Worm (Caenorhabditis elegans) whole organism, L2 larva: Measurements from ENCODE around the gene alx-1.

Source experiments
- C34F6.9 ChIP-seq: fragments of 150-350 bp; optimal IDR thresholded peaks from 2 replicates; lab custom pipeline; 2014; ENCODE audit warnings: missing biosample characterization, missing genetic modification characterization
- F13H6.1 ChIP-seq: sonication (generic microtip); optimal IDR thresholded peaks from 2 replicates; lab custom pipeline; 2016; ENCODE audit warnings: missing genetic modification characterization, missing compliant biosample characterization
- Y55F3AM.14 ChIP-seq: fragments of 200-800 bp; sonication (Bioruptor generic); optimal IDR thresholded peaks from 2 replicates; lab custom pipeline; 2018; ENCODE audit warnings: mild to moderate bottlenecking, missing genetic modification characterization, missing compliant biosample characterization
- ZK546.5 ChIP-seq: sonication (generic microtip); optimal IDR thresholded peaks from 2 replicates; lab custom pipeline; 2017; ENCODE audit warnings: missing biosample characterization, missing genetic modification characterization
- aly-2 ChIP-seq: fragments of 150-350 bp; optimal IDR thresholded peaks from 2 replicates; lab custom pipeline; 2014; ENCODE audit warnings: missing biosample characterization, missing genetic modification characterization
- ama-1 ChIP-seq: fragments of 150-350 bp; optimal IDR thresholded peaks from 2 replicates; lab custom pipeline; 2018; ENCODE audit warnings: inconsistent platforms
- blmp-1 ChIP-seq: sonication (generic microtip); optimal IDR thresholded peaks from 2 replicates; lab custom pipeline; 2017; ENCODE audit warnings: missing genetic modification characterization, mild to moderate bottlenecking, missing compliant biosample characterization, antibody characterized with exemption, moderate library complexity; ENCODE audit not compliant: insufficient read depth
- ceh-16 ChIP-seq: fragments of 150-350 bp; optimal IDR thresholded peaks from 2 replicates; lab custom pipeline; 2014; ENCODE audit warnings: missing biosample characterization, missing genetic modification characterization
- ceh-82 ChIP-seq: fragments of 150-350 bp; optimal IDR thresholded peaks from 2 replicates; lab custom pipeline; 2014; ENCODE audit warnings: missing biosample characterization, missing genetic modification characterization
- elt-1 ChIP-seq: fragments of 150-350 bp; optimal IDR thresholded peaks from 2 replicates; lab custom pipeline; 2014; ENCODE audit warnings: missing biosample characterization, missing genetic modification characterization
- fos-1 ChIP-seq: fragments of 150-350 bp; optimal IDR thresholded peaks from 2 replicates; lab custom pipeline; 2014; ENCODE audit warnings: missing biosample characterization, missing genetic modification characterization
- gmeb-1 ChIP-seq: fragments of 150-350 bp; optimal IDR thresholded peaks from 2 replicates; lab custom pipeline; 2014; ENCODE audit warnings: missing biosample characterization, missing genetic modification characterization
- mab-5 ChIP-seq: fragments of 150-350 bp; optimal IDR thresholded peaks from 2 replicates; lab custom pipeline; 2014; ENCODE audit warnings: missing biosample characterization, missing genetic modification characterization
- mdl-1 ChIP-seq, 2 experiments: fragments of 150-350 bp in 1 of 2; sonication (generic microtip) in 1 of 2; optimal IDR thresholded peaks; 2 replicates each; lab custom pipeline; 2017; ENCODE audit warnings: missing biosample characterization in 2 of 2, missing genetic modification characterization in 2 of 2
- nhr-10 ChIP-seq: sonication (generic microtip); optimal IDR thresholded peaks from 2 replicates; lab custom pipeline; 2017; ENCODE audit warnings: missing biosample characterization, missing genetic modification characterization
- nhr-11 ChIP-seq: fragments of 150-350 bp; optimal IDR thresholded peaks from 2 replicates; lab custom pipeline; 2014; ENCODE audit warnings: missing biosample characterization, missing genetic modification characterization
- nhr-12 ChIP-seq: fragments of 150-350 bp; optimal IDR thresholded peaks from 2 replicates; lab custom pipeline; 2014; ENCODE audit warnings: missing biosample characterization, missing genetic modification characterization
- nhr-129 ChIP-seq: fragments of 150-350 bp; optimal IDR thresholded peaks from 2 replicates; lab custom pipeline; 2014; ENCODE audit warnings: missing biosample characterization, missing genetic modification characterization
- nhr-21 ChIP-seq: fragments of 150-350 bp; optimal IDR thresholded peaks from 2 replicates; lab custom pipeline; 2014; ENCODE audit warnings: missing biosample characterization, missing genetic modification characterization
- nhr-23 ChIP-seq: fragments of 150-350 bp; optimal IDR thresholded peaks from 2 replicates; lab custom pipeline; 2014; ENCODE audit warnings: missing biosample characterization, missing genetic modification reagents, missing genetic modification characterization
- nhr-237 ChIP-seq: fragments of 150-350 bp; optimal IDR thresholded peaks from 2 replicates; lab custom pipeline; 2014; ENCODE audit warnings: missing biosample characterization, missing genetic modification characterization
- nhr-25 ChIP-seq: fragments of 150-350 bp; sonication (generic microtip); optimal IDR thresholded peaks from 3 replicates; lab custom pipeline; 2014; ENCODE audit warnings: missing biosample characterization, missing genetic modification characterization
- nhr-6 ChIP-seq: fragments of 150-350 bp; optimal IDR thresholded peaks from 2 replicates; lab custom pipeline; 2014; ENCODE audit warnings: missing biosample characterization, missing genetic modification characterization
- nhr-77 ChIP-seq: fragments of 150-350 bp; optimal IDR thresholded peaks from 2 replicates; lab custom pipeline; 2014; ENCODE audit warnings: missing biosample characterization, missing genetic modification characterization
- peb-1 ChIP-seq: fragments of 150-350 bp; optimal IDR thresholded peaks from 2 replicates; lab custom pipeline; 2014; ENCODE audit warnings: missing biosample characterization, missing genetic modification characterization
- skn-1 ChIP-seq: sonication (generic microtip); optimal IDR thresholded peaks from 2 replicates; lab custom pipeline; 2017; ENCODE audit warnings: missing biosample characterization, missing genetic modification characterization
- sma-9 ChIP-seq, 2 experiments: fragments of 150-350 bp in 1 of 2; sonication (generic microtip) in 1 of 2; optimal IDR thresholded peaks; 2 replicates each; lab custom pipeline; 2014 to 2016; ENCODE audit warnings: missing genetic modification characterization in 2 of 2, mild to moderate bottlenecking in 1 of 2, missing biosample characterization in 1 of 2, missing compliant biosample characterization in 1 of 2, missing genetic modification reagents in 1 of 2, moderate library complexity in 1 of 2
- unc-55 ChIP-seq: fragments of 150-350 bp; sonication (generic microtip); optimal IDR thresholded peaks from 3 replicates; lab custom pipeline; 2014; ENCODE audit warnings: missing biosample characterization, missing genetic modification reagents, missing genetic modification characterization
- unc-62 ChIP-seq: fragments of 150-350 bp; optimal IDR thresholded peaks from 2 replicates; lab custom pipeline; 2014; ENCODE audit warnings: missing biosample characterization, missing genetic modification reagents, missing genetic modification characterization
- zag-1 ChIP-seq: fragments of 150-350 bp; optimal IDR thresholded peaks from 2 replicates; lab custom pipeline; 2014; ENCODE audit warnings: missing biosample characterization, missing genetic modification characterization
- ztf-1 ChIP-seq: fragments of 200-800 bp; sonication (Bioruptor generic); conservative IDR thresholded peaks from 2 replicates; pipeline ENCODE4 v1.3.6; 2022; ENCODE audit warnings: missing genetic modification characterization, missing compliant biosample characterization
- ztf-11 ChIP-seq: sonication (generic microtip); optimal IDR thresholded peaks from 2 replicates; lab custom pipeline; 2017; ENCODE audit warnings: missing biosample characterization, missing genetic modification characterization
- ztf-4 ChIP-seq: fragments of 150-350 bp; optimal IDR thresholded peaks from 2 replicates; lab custom pipeline; 2014; ENCODE audit warnings: missing biosample characterization, missing genetic modification characterization

Gene alx-1

DNA sequence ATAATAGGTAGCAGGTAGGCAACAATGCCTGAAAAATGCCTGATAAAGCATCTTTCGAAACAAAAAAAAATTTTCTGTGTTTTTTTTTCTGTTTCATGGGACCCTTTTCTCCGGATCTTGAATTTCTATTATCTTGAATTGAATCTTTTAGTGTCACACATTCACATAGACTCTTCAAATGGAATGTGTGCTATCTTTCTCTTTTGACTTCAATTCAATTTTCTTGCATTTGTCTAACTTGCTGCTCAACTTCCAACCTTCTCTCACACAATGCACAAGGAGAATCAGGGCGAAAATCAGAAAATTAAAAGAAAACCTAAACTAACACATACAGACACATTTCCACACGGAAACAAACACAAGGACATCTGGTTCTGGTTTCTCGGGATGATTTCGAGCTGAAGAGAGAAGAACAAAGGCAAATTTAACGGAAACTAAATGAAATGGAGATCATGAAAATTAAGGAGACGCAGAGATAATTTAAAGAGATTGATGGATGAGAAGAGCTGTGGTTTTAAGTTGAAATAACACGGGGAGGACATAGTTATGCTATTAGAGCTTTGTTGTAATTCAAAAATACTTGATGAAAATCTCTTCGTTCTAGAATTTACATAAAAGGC, 15.2 kb downstream of the alx-1 start:
- TF ChIP-seq ztf-1 (GFP tag; lab: Robert Waterston, UW) (no peak), aly-2 (tag; lab: Kevin White, UChicago) (no peak), mdl-1 (tag; optimal IDR thresholded peaks at IDR 0.05; lab: Kevin White, UChicago) (no peak), skn-1 (no peak), fos-1 (tag; lab: Kevin White, UChicago) (no peak), mab-5 (no peak), zag-1 (no peak), ZK546.5 (tag; lab: Kevin White, UChicago) (no peak), nhr-12 (tag; lab: Kevin White, UChicago) (no peak), ceh-16 (tag; lab: Kevin White, UChicago) (no peak), nhr-129 (tag; lab: Kevin White, UChicago) (no peak), F13H6.1 (no peak), ztf-4 (tag; lab: Kevin White, UChicago) (no peak), Y55F3AM.14 (no peak), ama-1 (lab: Kevin White, UChicago) (no peak), nhr-6 (no peak), nhr-25 (tag; lab: Kevin White, UChicago) (no peak), peb-1 (no peak), blmp-1 (tag; lab: Kevin White, UChicago) (no peak)

DNA sequence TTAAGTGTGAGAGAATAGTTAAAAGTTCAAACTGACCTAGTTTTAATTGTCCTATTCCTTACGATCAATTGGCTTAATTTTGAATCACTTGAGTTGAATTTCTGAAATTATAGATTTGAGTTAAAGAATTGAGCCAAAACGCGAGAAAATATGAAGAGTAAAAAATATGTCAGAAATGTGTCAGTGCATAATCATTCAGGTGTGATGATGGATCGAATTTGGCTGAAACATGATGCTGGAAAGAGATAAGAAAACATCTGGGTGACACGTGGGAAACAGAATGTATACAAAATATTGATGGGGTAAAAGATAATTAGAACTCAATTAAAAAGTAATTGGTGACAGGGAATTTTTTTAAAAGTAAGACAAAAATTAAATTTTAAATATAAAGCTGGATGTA, 16.6 kb downstream of the alx-1 start, which contains the start of gene R10E12.2:
Gene R10E12.2, minus strand, starts transcription at position 101 of the 400 bp plus-strand sequence.
- TF ChIP-seq ceh-16 (tag; lab: Kevin White, UChicago) (no peak), nhr-23 (tag; lab: Kevin White, UChicago) (no peak), blmp-1 (tag; lab: Kevin White, UChicago) (no peak)

DNA sequence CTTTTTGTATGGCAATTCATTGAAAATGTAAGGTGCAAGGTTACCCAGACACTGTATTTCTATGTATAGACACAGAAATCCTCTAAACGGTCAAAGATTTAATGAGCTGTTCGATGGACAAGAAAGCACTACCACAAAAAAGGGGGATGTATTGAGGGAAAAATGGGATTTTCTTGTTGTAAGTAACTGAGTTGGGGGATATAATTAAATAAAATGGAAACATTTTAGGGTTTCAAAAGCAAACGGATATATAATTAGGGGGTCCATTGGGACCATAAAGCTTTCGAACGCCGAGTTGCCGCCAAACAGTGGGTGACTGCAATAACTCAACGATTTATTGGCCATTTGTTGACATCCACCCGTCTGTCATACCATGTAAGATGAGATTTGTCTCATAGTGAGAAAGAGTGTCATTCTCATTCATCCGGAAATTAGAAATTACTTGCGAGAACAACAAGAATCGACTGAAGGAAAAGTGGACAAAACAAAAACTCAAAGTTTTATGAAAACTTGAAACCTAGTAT, 25.0 kb downstream of the alx-1 start:
- no peak for TF ChIP-seq gmeb-1 (tag; lab: Kevin White, UChicago)
- no peak for TF ChIP-seq unc-62 (GFP tag; lab: Kevin White, UChicago)
- TF ChIP-seq nhr-77 (tag; lab: Kevin White, UChicago): no peak
- TF ChIP-seq nhr-237 (tag; lab: Kevin White, UChicago): no peak
- TF ChIP-seq C34F6.9 (tag; lab: Kevin White, UChicago): no peak
- TF ChIP-seq F13H6.1: no peak
- TF ChIP-seq mdl-1 (tag; optimal IDR thresholded peaks at IDR 0.05; lab: Kevin White, UChicago): no peak
- TF ChIP-seq nhr-25 (tag; lab: Kevin White, UChicago): no peak
- no peak for TF ChIP-seq nhr-23 (tag; lab: Kevin White, UChicago)
- no peak for TF ChIP-seq nhr-11
- no peak for TF ChIP-seq ztf-4 (tag; lab: Kevin White, UChicago)

DNA sequence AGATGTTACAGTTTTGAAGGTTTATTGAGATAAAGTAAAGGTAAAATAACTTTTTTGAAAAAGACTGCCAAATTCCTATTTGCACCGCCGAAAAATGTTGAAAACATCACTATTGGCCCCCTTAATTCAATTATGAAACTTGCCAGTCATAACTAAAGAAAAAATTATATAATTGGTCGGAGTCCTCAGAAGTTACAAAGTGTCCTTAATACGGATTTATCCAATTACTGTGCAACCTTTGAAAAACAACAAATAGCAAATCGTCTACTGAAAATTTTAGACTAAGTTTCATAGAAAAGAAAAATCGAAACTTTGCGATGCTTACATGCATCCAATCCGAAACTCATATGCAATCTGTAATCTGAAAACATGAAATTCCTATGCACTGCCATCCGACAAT, 27.5 kb downstream of the alx-1 start:
- no peak for TF ChIP-seq Y55F3AM.14
- TF ChIP-seq nhr-23 (tag; lab: Kevin White, UChicago): no peak
- no peak for TF ChIP-seq sma-9 (GFP tag; optimal IDR thresholded peaks at IDR 0.05; lab: Kevin White, UChicago)
- TF ChIP-seq sma-9 (tag; optimal IDR thresholded peaks at IDR 0.05; lab: Kevin White, UChicago): no peak
- no peak for TF ChIP-seq blmp-1 (tag; lab: Kevin White, UChicago)
- no peak for TF ChIP-seq nhr-21 (tag; lab: Kevin White, UChicago)
- no peak for TF ChIP-seq nhr-10 (tag; lab: Kevin White, UChicago)
- TF ChIP-seq nhr-6: no peak
- TF ChIP-seq unc-55 (GFP tag; lab: Kevin White, UChicago): no peak
- TF ChIP-seq mdl-1 (tag; optimal IDR thresholded peaks at IDR 0.05; lab: Kevin White, UChicago): no peak
- TF ChIP-seq elt-1 (tag; lab: Kevin White, UChicago): no peak
- TF ChIP-seq ztf-11 (tag; lab: Kevin White, UChicago): no peak
- no peak for TF ChIP-seq ceh-82 (tag; lab: Kevin White, UChicago)

DNA sequence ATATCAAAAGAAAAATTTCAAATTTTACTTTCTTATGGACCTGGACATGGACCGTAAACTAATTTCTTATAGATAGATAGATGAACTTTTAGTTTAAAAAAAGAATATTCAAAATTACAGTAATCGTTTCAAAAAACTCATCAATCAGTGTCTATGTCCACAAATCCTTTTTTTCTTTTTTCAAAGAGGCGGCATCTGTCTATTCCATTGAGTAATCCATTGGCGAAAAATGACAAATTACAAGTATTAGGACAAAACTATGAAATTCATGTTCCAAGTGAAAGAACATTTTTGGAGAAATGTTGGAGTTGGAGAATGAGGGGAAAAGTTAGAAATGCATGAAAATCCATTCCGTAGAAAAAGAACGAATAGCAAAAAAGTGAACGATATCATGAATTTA, 28.4 kb downstream of the alx-1 start:
- TF ChIP-seq ztf-4 (tag; lab: Kevin White, UChicago) (no peak), unc-55 (GFP tag; lab: Kevin White, UChicago) (peak; percentile 95), mab-5 (peak; percentile 74), fos-1 (tag; lab: Kevin White, UChicago) (no peak)
